Worm (Caenorhabditis elegans) whole organism, L4/young adult: Measurements from ENCODE around the gene tsp-17.

ENCODE experiments used
- W03F9.2 ChIP-seq: fragments of 150-350 bp; optimal IDR thresholded peaks from 2 replicates; lab custom pipeline; 2014; ENCODE audit warnings: missing biosample characterization, missing genetic modification characterization
- dao-5 ChIP-seq: sonication (generic microtip); optimal IDR thresholded peaks from 2 replicates; lab custom pipeline; 2016; ENCODE audit warnings: missing genotype, missing genetic modification characterization, moderate library complexity, missing compliant biosample characterization

ce11 chrX:3725437-3725836 lies 44.5 kb downstream of the tsp-17 start:
- no peak for TF ChIP-seq W03F9.2 (tag; lab: Kevin White, UChicago)
- no peak for TF ChIP-seq dao-5 (tag; lab: Kevin White, UChicago)
